Worm (Caenorhabditis elegans): Measurements from ENCODE around the gene affl-2.
A peak's percentile ranks its signal among the peaks of the same experiment; 100 is the strongest.

Gene affl-2

DNA sequence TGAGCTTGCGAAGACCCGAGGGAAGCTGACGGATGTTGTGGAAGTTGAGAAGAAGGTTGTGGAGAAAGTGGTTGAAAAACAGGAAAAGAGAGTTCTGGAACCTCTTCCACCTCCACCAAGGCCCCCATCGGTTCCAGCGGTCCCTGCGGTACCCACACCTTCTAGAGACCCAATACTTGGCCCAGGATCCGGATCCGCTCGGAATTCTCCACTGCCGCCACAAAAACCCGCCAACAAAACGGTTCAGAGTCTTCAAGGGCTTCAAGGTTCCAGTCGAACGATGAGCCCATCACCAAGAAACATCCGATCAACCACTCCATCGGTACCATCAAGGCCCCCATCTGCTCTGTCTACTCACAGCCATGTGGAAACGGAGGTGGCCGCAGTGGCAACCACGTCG lies 2.3 kb downstream of the affl-2 start:
- no peak for TF ChIP-seq nhr-85 (tag)
- no peak for TF ChIP-seq grh-1 (GFP tag; IDR thresholded peaks at IDR 0.05)
- no peak for TF ChIP-seq ceh-82 (tag; optimal IDR thresholded peaks at IDR 0.05)
- TF ChIP-seq elt-3 (tag; optimal IDR thresholded peaks at IDR 0.05) = no peak
- TF ChIP-seq efl-1 (optimal IDR thresholded peaks at IDR 0.05) = no peak
- TF ChIP-seq efl-1 (GFP tag; optimal IDR thresholded peaks at IDR 0.05 in 1 of 2) = no peak
- no peak for TF ChIP-seq mef-2 (tag; optimal IDR thresholded peaks at IDR 0.05)
- no peak for TF ChIP-seq dpl-1 (GFP tag; optimal IDR thresholded peaks at IDR 0.05)
- TF ChIP-seq egl-27 (tag; optimal IDR thresholded peaks at IDR 0.05) = no peak
- TF ChIP-seq C04F5.9 (tag; optimal IDR thresholded peaks at IDR 0.05) = no peak

DNA sequence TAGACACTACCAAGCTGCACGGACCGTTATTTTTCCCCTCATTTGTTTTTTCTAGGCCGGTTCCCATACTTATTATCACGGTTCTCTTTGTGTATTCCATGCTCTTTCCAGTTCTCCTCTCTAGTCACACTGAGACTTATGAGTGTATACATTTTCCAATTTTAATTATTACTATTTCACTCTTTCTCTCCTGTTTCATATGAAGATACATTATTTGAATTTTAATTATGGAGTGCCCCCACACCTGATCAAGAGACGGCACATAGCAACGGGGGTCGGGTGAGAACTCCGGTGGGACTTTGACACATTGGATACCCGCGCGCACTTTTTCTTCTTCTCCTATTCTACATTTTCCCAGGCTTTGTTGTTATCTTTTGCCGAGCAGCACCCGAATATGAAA lies 5.2 kb downstream of the affl-2 start, which contains the start of gene affl-1:
affl-1 (plus strand) TSS at position 301 of the 400 bp plus-strand sequence.
- TF ChIP-seq efl-1 (optimal IDR thresholded peaks at IDR 0.05) (no peak), efl-1 (GFP tag; optimal IDR thresholded peaks at IDR 0.05 in 1 of 2) (peak in 1 of 2 experiments; percentile 60), sox-4 (tag; optimal IDR thresholded peaks at IDR 0.05) (no peak)

DNA sequence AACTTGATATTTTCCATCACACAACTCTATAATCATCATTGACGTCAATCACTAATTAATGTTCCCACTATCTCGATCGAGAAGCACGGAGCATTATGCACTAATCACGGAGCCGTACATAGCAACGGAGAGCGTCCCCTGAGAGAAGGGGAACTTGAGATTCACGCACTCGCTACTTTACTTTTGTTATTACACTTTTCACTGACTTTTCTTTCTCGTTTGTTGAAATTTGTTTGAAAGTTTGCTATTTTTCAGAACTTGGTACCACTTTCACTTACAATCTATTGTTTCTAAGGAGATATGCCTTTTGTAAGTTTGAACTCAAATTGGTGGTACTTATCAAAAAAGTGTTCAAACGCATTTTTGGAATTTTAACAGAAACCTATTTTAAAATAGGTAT lies 9.4 kb downstream of the affl-2 start, which contains the start of gene Y55B1BR.8:
Y55B1BR.8 (plus strand) TSS at position 301 of the 400 bp plus-strand sequence.
- TF ChIP-seq nhr-19 (GFP tag; conservative IDR thresholded peaks at IDR 0.05) (no peak), dsc-1 (tag; optimal IDR thresholded peaks at IDR 0.05) (no peak), blmp-1 (tag; optimal IDR thresholded peaks at IDR 0.05) (no peak), sptf-1 (tag; optimal IDR thresholded peaks at IDR 0.05) (no peak), ceh-8 (GFP tag; optimal IDR thresholded peaks at IDR 0.05) (peak; percentile 52), fkh-8 (tag; optimal IDR thresholded peaks at IDR 0.05) (peak; percentile 25), nhr-28 (tag; optimal IDR thresholded peaks at IDR 0.05) (no peak), irx-1 (tag; optimal IDR thresholded peaks at IDR 0.05) (no peak)

DNA sequence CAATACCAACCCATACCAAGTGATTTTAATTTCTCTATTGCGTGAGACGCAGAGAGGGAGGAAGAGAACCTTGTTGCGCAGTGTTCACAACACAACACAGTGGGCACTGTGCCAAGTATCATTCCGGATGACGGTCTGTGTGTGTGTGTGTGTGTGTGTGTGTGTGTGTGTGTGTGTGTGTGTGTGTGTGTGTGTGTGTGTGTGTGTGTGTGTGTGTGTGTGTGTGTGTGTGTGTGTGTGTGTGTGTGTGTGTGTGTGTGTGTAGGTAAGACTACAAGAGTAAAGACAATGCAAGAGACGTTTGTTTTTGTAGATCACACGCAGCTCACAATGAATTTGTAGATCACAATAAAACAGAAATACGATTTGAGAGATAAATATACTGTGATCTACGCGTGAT lies 10.8 kb downstream of the affl-2 start:
- TF ChIP-seq alr-1 (tag; optimal IDR thresholded peaks at IDR 0.05; ENCODE audit: borderline replicate concordance) = peak; percentile 83

DNA sequence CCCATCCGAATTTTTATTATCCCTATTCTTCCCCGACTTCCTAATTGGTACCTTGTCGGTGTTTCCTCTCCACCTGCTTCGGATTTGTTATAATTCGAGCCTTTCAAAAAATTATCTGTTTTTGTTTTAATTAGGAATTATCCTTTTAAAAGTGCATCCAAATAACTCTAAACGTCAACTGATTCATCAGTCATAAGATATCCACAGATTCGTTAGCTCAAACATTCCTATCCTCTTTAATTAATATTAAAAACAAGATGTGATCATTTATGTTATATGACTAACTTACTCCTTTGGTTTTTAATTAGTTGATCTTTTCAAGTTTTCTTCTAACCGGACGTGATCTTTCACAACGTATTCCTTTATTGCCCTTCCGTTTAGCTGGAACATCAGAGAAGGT lies 12.2 kb downstream of the affl-2 start:
- TF ChIP-seq nhr-90 (tag; optimal IDR thresholded peaks at IDR 0.05; ENCODE audit: poor library complexity) (no peak), ceh-8 (GFP tag; optimal IDR thresholded peaks at IDR 0.05) (peak; percentile 91)

DNA sequence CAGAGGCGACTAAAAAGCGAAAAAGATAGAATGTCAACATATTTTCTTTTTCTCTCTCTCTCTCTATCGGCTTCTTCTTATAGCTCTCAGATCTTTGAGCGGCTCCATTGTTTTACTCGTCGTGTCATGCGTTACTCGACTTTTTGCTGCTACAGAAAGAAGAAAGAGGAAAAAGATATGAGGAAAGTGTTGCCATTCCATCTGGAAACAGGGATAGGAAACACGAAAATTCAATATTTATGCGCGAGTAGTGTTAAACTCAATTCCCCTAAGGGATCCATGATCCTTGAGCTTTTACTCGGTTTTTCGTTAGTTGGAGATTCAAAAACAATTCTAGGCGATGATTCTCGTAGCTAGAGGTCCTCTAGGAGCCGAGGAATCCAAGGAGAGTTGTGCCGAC lies 21.1 kb downstream of the affl-2 start:
- peak; percentile 56 for TF ChIP-seq lin-14 (GFP tag; optimal IDR thresholded peaks at IDR 0.05)
- no peak for TF ChIP-seq rnt-1 (tag; optimal IDR thresholded peaks at IDR 0.05)
- no peak for TF ChIP-seq sox-4 (tag; optimal IDR thresholded peaks at IDR 0.05)
- TF ChIP-seq fkh-10 (GFP tag; optimal IDR thresholded peaks at IDR 0.05) = peak; percentile 82

DNA sequence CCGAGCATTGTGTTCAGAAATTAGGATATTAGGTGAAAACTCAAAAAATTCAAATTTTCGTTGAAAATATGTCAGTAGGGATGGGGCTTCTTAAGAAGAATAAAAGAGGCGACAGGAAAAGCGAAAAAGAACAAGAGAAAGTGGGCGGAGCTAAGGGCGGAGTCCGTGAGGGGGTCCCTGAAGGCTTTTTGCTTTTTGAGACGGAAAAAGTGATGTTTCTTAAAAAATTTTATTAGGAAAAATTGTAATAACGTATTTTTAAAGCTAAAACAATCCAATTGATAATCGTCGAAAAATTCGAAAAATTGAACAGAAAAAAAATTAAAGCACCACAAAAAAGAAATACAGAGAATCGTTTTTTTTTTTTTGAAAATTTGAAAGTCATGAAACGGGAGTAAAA lies 29.0 kb downstream of the affl-2 start, which contains the start of gene Y55B1BR.6:
Y55B1BR.6 (minus strand) TSS at position 101 of the 400 bp plus-strand sequence.
- TF ChIP-seq grh-1 (GFP tag; IDR thresholded peaks at IDR 0.05) (no peak), nhr-19 (GFP tag; conservative IDR thresholded peaks at IDR 0.05) (no peak), lin-35 (GFP tag; optimal IDR thresholded peaks at IDR 0.05) (no peak), mdl-1 (tag; optimal IDR thresholded peaks at IDR 0.05) (no peak), nhr-90 (tag; optimal IDR thresholded peaks at IDR 0.05; ENCODE audit: poor library complexity) (no peak), pag-3 (tag; optimal IDR thresholded peaks at IDR 0.05; ENCODE audit: borderline replicate concordance, insufficient read depth) (no peak), fos-1 (tag; optimal IDR thresholded peaks at IDR 0.05) (no peak), mab-9 (GFP tag; IDR thresholded peaks at IDR 0.05) (no peak), blmp-1 (tag; optimal IDR thresholded peaks at IDR 0.05) (no peak), C16A3.4 (tag; optimal IDR thresholded peaks at IDR 0.05) (no peak)
